Fruit fly (Drosophila melanogaster) whole organism, adult: ENCODE results near the gene CG42264.

Source experiments
- CG11617 ChIP-seq: fragments of 200-800 bp; sonication (Bioruptor generic); optimal IDR thresholded peaks from 2 replicates; lab custom pipeline; 2017; ENCODE audit warnings: mild to moderate bottlenecking, missing biosample characterization, missing genetic modification reagents, missing genetic modification characterization
- CG12768 ChIP-seq: fragments of 200-800 bp; sonication (Bioruptor generic); optimal IDR thresholded peaks from 2 replicates; lab custom pipeline; 2017; ENCODE audit warnings: missing biosample characterization, missing genetic modification characterization, mild to moderate bottlenecking, moderate library complexity, missing genetic modification reagents
- CG14711 ChIP-seq: fragments of 200-800 bp; sonication (Bioruptor generic); optimal IDR thresholded peaks from 2 replicates; lab custom pipeline; 2018; ENCODE audit warnings: missing biosample characterization, mild to moderate bottlenecking, missing genetic modification characterization, moderate library complexity
- CG1620 ChIP-seq: fragments of 200-800 bp; sonication (Bioruptor generic); optimal IDR thresholded peaks from 2 replicates; lab custom pipeline; 2016; ENCODE audit warnings: missing biosample characterization, missing genetic modification characterization
- CG33017 ChIP-seq: fragments of 200-800 bp; sonication (Bioruptor generic); optimal IDR thresholded peaks from 2 replicates; lab custom pipeline; 2018; ENCODE audit warnings: missing biosample characterization, mild to moderate bottlenecking, missing genetic modification characterization, moderate library complexity
- CG5204 ChIP-seq: fragments of 200-800 bp; sonication (Bioruptor generic); optimal IDR thresholded peaks from 2 replicates; lab custom pipeline; 2016; ENCODE audit warnings: missing biosample characterization, missing genetic modification characterization
- CG7045 ChIP-seq: fragments of 200-800 bp; sonication (Bioruptor generic); optimal IDR thresholded peaks from 2 replicates; lab custom pipeline; 2017; ENCODE audit warnings: missing biosample characterization, mild to moderate bottlenecking, missing genetic modification characterization
- CG7101 ChIP-seq: fragments of 200-800 bp; sonication (Bioruptor generic); optimal IDR thresholded peaks from 2 replicates; lab custom pipeline; 2018; ENCODE audit warnings: missing biosample characterization, mild to moderate bottlenecking, missing genetic modification characterization, moderate library complexity
- Clk ChIP-seq: fragments of 200-800 bp; sonication (Bioruptor generic); optimal IDR thresholded peaks from 2 replicates; lab custom pipeline; 2017; ENCODE audit warnings: missing biosample characterization, missing genetic modification characterization
- Crg-1 ChIP-seq: fragments of 200-800 bp; sonication (Bioruptor generic); optimal IDR thresholded peaks from 2 replicates; lab custom pipeline; 2016; ENCODE audit warnings: missing biosample characterization, missing genetic modification characterization
- Hr96 ChIP-seq: fragments of 200-800 bp; sonication (Bioruptor generic); optimal IDR thresholded peaks from 2 replicates; lab custom pipeline; 2016; ENCODE audit warnings: missing biosample characterization, missing genetic modification characterization
- Mnt ChIP-seq: fragments of 200-800 bp; sonication (Bioruptor generic); optimal IDR thresholded peaks from 2 replicates; lab custom pipeline; 2016; ENCODE audit warnings: missing biosample characterization, mild to moderate bottlenecking, missing genetic modification characterization
- bab1 ChIP-seq: fragments of 200-800 bp; sonication (Bioruptor generic); optimal IDR thresholded peaks from 3 replicates; lab custom pipeline; 2019; ENCODE audit warnings: missing biosample characterization, mild to moderate bottlenecking, missing genetic modification characterization, moderate library complexity
- cic ChIP-seq: fragments of 200-800 bp; sonication (Bioruptor generic); optimal IDR thresholded peaks from 2 replicates; lab custom pipeline; 2017; ENCODE audit warnings: missing biosample characterization, mild to moderate bottlenecking, missing genetic modification characterization, moderate library complexity
- cnc ChIP-seq, 2 experiments: fragments of >200 bp; optimal IDR thresholded peaks; 2 replicates each; lab custom pipeline; 2017
- kay ChIP-seq: fragments of 200-800 bp; sonication (Bioruptor generic); peaks from one replicate; lab custom pipeline; 2016; ENCODE audit warnings: missing biosample characterization, missing genetic modification characterization, borderline replicate concordance
- ovo ChIP-seq: fragments of 200-800 bp; sonication (Bioruptor generic); optimal IDR thresholded peaks from 2 replicates; lab custom pipeline; 2016; ENCODE audit warnings: missing biosample characterization, missing genetic modification characterization
- pad ChIP-seq: fragments of 200-800 bp; sonication (Bioruptor generic); optimal IDR thresholded peaks from 3 replicates; lab custom pipeline; 2017; ENCODE audit warnings: missing biosample characterization, missing genetic modification characterization, mild to moderate bottlenecking, moderate library complexity, missing genetic modification reagents
- tj ChIP-seq: fragments of 200-800 bp; sonication (Bioruptor generic); optimal IDR thresholded peaks from 3 replicates; lab custom pipeline; 2017; ENCODE audit warnings: missing biosample characterization, mild to moderate bottlenecking, missing genetic modification characterization, moderate library complexity
- toe ChIP-seq: fragments of 200-800 bp; sonication (Bioruptor generic); optimal IDR thresholded peaks from 2 replicates; lab custom pipeline; 2016; ENCODE audit warnings: missing biosample characterization, missing genetic modification characterization

CG42264 gene

dm6 chrX:5776547-5776946, at the start of gene CG42264:
Gene CG42264, minus strand, starts transcription at chrX:5776647.
- TF ChIP-seq ovo (GFP tag; lab: Kevin White, UChicago) (no peak), Mnt (GFP tag; lab: Kevin White, UChicago) (no peak), tj (GFP tag; lab: Kevin White, UChicago) (no peak), cic (GFP tag; lab: Kevin White, UChicago) (no peak), CG11617 (GFP tag; lab: Kevin White, UChicago) (no peak), CG1620 (GFP tag; lab: Kevin White, UChicago) (no peak), CG14711 (tag; lab: Kevin White, UChicago) (no peak), Crg-1 (GFP tag; lab: Kevin White, UChicago) (no peak), Hr96 (GFP tag; lab: Kevin White, UChicago) (no peak), CG12768 (GFP tag; lab: Kevin White, UChicago) (no peak), CG7101 (tag; lab: Kevin White, UChicago) (no peak), CG7045 (GFP tag; lab: Kevin White, UChicago) (no peak), bab1 (GFP tag; lab: Kevin White, UChicago) (no peak), cnc (optimal IDR thresholded peaks at IDR 0.05; lab: Kevin White, UChicago) (no peak), toe (GFP tag; lab: Kevin White, UChicago) (no peak), kay (GFP tag; lab: Kevin White, UChicago) (no peak), CG5204 (GFP tag; lab: Kevin White, UChicago) (no peak), pad (GFP tag; lab: Kevin White, UChicago) (no peak), Clk (GFP tag; lab: Kevin White, UChicago) (no peak)

DNA sequence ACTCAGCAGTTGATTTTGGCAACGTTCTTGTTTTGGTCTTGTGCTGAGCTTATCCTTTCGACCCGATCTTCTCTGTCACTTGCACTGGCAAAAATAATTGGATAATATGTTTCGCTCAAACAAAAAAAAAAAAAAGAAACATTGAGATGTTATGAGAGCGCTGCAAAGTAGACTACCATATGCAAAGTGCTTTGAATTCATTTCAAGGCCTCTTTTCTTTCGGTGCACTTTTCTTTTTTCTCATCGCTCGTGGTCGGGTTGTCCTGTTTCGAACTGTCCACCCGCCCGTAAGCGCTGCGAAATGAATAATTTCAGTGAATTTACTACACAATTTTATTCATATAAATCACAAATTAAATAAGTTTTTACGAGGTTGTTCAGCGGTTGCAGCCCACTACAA, 43.5 kb upstream of the CG42264 start:
- TF ChIP-seq CG5204 (GFP tag; lab: Kevin White, UChicago) (no peak), kay (GFP tag; lab: Kevin White, UChicago) (no peak), Clk (GFP tag; lab: Kevin White, UChicago) (no peak), Crg-1 (GFP tag; lab: Kevin White, UChicago) (no peak), CG12768 (GFP tag; lab: Kevin White, UChicago) (no peak), CG7045 (GFP tag; lab: Kevin White, UChicago) (no peak), ovo (GFP tag; lab: Kevin White, UChicago) (no peak), bab1 (GFP tag; lab: Kevin White, UChicago) (no peak), CG1620 (GFP tag; lab: Kevin White, UChicago) (no peak), CG33017 (tag; lab: Kevin White, UChicago) (no peak), toe (GFP tag; lab: Kevin White, UChicago) (no peak), cic (GFP tag; lab: Kevin White, UChicago) (no peak), pad (GFP tag; lab: Kevin White, UChicago) (no peak), tj (GFP tag; lab: Kevin White, UChicago) (no peak), CG11617 (GFP tag; lab: Kevin White, UChicago) (no peak), CG14711 (tag; lab: Kevin White, UChicago) (no peak), CG7101 (tag; lab: Kevin White, UChicago) (no peak)

DNA sequence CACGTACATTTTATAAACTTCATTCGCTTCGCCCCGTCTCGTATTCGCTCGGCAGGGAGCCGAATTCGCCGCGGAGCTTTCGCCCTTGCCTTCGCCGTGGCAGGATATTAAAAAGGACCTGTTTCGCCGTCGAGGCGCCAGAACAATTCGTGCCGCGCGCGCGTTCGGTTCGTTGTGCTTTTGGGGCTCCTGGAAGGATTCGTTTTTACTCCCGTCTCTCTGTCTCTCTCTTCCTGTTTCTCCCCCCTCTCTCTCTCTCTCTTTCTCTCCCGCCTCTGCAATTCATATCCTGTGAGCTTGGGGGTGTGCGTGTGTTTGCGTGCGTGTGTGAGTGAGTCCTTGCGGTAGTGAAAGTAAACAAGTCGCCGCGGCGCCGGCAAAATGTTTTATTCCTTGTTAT, 42.0 kb upstream of the CG42264 start, which contains the start of gene CG15765:
Gene CG15765 (plus strand): TSS at position 132 of the 400 bp plus-strand sequence.
- TF ChIP-seq CG1620 (GFP tag; lab: Kevin White, UChicago): no peak
- TF ChIP-seq CG7101 (tag; lab: Kevin White, UChicago): no peak
- no peak for TF ChIP-seq CG5204 (GFP tag; lab: Kevin White, UChicago)
- no peak for TF ChIP-seq Mnt (GFP tag; lab: Kevin White, UChicago)
- no peak for TF ChIP-seq Clk (GFP tag; lab: Kevin White, UChicago)
- TF ChIP-seq CG12768 (GFP tag; lab: Kevin White, UChicago): no peak
- no peak for TF ChIP-seq Crg-1 (GFP tag; lab: Kevin White, UChicago)
- no peak for TF ChIP-seq ovo (GFP tag; lab: Kevin White, UChicago)
- no peak for TF ChIP-seq Hr96 (GFP tag; lab: Kevin White, UChicago)
- TF ChIP-seq toe (GFP tag; lab: Kevin White, UChicago): no peak
- TF ChIP-seq kay (GFP tag; lab: Kevin White, UChicago): no peak
- TF ChIP-seq CG33017 (tag; lab: Kevin White, UChicago): no peak
- TF ChIP-seq CG14711 (tag; lab: Kevin White, UChicago): no peak
- TF ChIP-seq bab1 (GFP tag; lab: Kevin White, UChicago): no peak
- no peak for TF ChIP-seq cic (GFP tag; lab: Kevin White, UChicago)

DNA sequence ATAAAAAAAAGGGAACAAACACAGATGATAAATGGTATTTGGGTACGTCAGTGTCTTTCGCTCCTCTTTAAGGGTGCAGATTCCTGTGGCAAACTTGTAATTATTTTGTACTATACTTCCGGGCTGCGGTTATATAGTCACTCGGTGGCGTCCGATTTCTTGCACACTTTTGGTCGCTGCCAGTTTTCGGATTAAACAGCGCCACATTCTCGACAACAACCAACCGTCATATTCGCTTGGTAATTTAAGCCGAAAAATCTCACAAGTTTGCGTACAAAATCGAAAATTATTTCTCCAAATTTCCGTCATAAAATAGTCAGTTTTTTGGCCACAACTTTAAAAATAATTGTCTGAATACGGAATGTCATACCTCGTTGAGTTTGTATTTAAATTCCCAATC, 40.7 kb upstream of the CG42264 start:
- no peak for TF ChIP-seq cic (GFP tag; lab: Kevin White, UChicago)
- no peak for TF ChIP-seq tj (GFP tag; lab: Kevin White, UChicago)
- no peak for TF ChIP-seq CG14711 (tag; lab: Kevin White, UChicago)
- TF ChIP-seq Clk (GFP tag; lab: Kevin White, UChicago): no peak
- no peak for TF ChIP-seq ovo (GFP tag; lab: Kevin White, UChicago)
- no peak for TF ChIP-seq CG33017 (tag; lab: Kevin White, UChicago)
- TF ChIP-seq CG12768 (GFP tag; lab: Kevin White, UChicago): no peak
- no peak for TF ChIP-seq Hr96 (GFP tag; lab: Kevin White, UChicago)
- TF ChIP-seq CG1620 (GFP tag; lab: Kevin White, UChicago): no peak
- no peak for TF ChIP-seq CG7045 (GFP tag; lab: Kevin White, UChicago)
- TF ChIP-seq cnc (optimal IDR thresholded peaks at IDR 0.05; lab: Kevin White, UChicago): no peak
- TF ChIP-seq CG7101 (tag; lab: Kevin White, UChicago): no peak
- TF ChIP-seq pad (GFP tag; lab: Kevin White, UChicago): no peak
- no peak for TF ChIP-seq CG5204 (GFP tag; lab: Kevin White, UChicago)
- no peak for TF ChIP-seq CG11617 (GFP tag; lab: Kevin White, UChicago)
- no peak for TF ChIP-seq bab1 (GFP tag; lab: Kevin White, UChicago)
- no peak for TF ChIP-seq Crg-1 (GFP tag; lab: Kevin White, UChicago)
- TF ChIP-seq Mnt (GFP tag; lab: Kevin White, UChicago): no peak
- TF ChIP-seq kay (GFP tag; lab: Kevin White, UChicago): no peak
- TF ChIP-seq toe (GFP tag; lab: Kevin White, UChicago): no peak

DNA sequence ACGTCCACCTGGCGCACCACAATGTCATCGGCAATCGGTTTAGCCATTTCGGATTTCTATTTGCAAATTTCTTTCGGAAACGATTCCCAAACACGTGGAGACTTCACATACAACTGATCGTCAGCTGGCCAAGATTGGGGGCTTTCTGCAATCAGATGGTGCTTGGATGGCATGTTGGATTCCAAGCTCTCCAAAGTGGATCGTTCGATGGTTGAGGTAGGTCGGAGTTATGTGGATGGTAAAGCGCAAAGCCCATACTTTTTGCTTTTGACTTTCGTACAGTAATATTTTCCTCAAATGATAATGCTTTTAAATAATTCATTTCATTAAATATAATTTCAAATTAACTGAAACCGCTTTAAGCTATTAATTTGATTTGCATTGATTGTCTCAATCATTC, 39.3 kb upstream of the CG42264 start, which contains the start of gene AgmNAT:
Gene AgmNAT (minus strand): TSS at position 101 of the 400 bp plus-strand sequence.
- TF ChIP-seq CG7101 (tag; lab: Kevin White, UChicago) (no peak), Mnt (GFP tag; lab: Kevin White, UChicago) (peak; percentile 45)
